Fruit fly (Drosophila melanogaster) whole organism, wandering third instar larva: ENCODE data around the gene Dpm2.

ENCODE experiments used
- Abd-B ChIP-seq: fragments of >200 bp; optimal IDR thresholded peaks from 2 replicates; lab custom pipeline; 2017; ENCODE audit warnings: missing biosample characterization, missing genetic modification characterization
- Jra ChIP-seq: sonication (Bioruptor generic); optimal IDR thresholded peaks from 2 replicates; lab custom pipeline; 2016; ENCODE audit warnings: missing biosample characterization, missing genetic modification characterization
- Mio ChIP-seq: sonication (Bioruptor generic); optimal IDR thresholded peaks from 2 replicates; lab custom pipeline; 2016; ENCODE audit warnings: missing biosample characterization, missing genetic modification characterization
- OdsH ChIP-seq: fragments of 200-800 bp; sonication (Bioruptor generic); optimal IDR thresholded peaks from 2 replicates; lab custom pipeline; 2016; ENCODE audit warnings: missing biosample characterization, mild to moderate bottlenecking, missing genetic modification characterization
- h ChIP-seq: fragments of 200-800 bp; sonication (Bioruptor generic); optimal IDR thresholded peaks from 3 replicates; lab custom pipeline; 2016; ENCODE audit warnings: missing biosample characterization, mild to moderate bottlenecking, missing genetic modification characterization

dm6 chr3L:3328771-3329170, 9.4 kb downstream of the Dpm2 start, which contains the start of gene Strip:
- TF ChIP-seq h (GFP tag; lab: Kevin White, UChicago) (no peak), OdsH (no peak), Jra (GFP tag; lab: Kevin White, UChicago) (no peak), Mio (no peak), Abd-B (GFP tag; lab: Kevin White, UChicago) (no peak)
